Worm (Caenorhabditis elegans) whole organism, L4 larva: Measurements from ENCODE around the gene gpr-1.

Source experiments
- ama-1 ChIP-seq: fragments of 150-350 bp; optimal IDR thresholded peaks from 2 replicates; lab custom pipeline; 2014; ENCODE audit warnings: inconsistent platforms, mixed read lengths
- nhr-48 ChIP-seq: sonication (generic microtip); optimal IDR thresholded peaks from 2 replicates; lab custom pipeline; 2016; ENCODE audit warnings: mild to moderate bottlenecking, missing genetic modification characterization, missing compliant biosample characterization
- nhr-6 ChIP-seq: fragments of 150-350 bp; optimal IDR thresholded peaks from 2 replicates; lab custom pipeline; 2014; ENCODE audit warnings: missing biosample characterization, missing genetic modification characterization
- nhr-77 ChIP-seq: fragments of 150-350 bp; optimal IDR thresholded peaks from 2 replicates; lab custom pipeline; 2014; ENCODE audit warnings: missing biosample characterization, missing genetic modification characterization

DNA sequence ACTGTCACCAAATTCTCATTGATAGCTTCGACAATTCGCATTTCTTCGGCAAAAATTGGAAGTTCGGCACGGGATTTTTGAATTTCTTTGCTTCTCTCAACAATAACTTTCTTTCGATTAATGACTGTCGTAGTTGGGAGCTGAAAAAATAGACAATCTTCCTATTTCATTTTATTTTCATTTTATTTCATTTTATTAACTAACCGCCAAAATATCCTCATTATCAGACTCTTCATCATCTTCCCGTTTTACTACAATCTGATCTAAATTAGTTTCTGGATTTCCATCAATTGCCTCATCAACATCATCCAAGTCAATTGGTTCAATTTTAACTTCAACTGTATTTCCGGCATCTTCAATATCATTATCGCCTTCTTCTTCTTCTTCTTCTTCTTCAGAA, 15.2 kb upstream of the gpr-1 start:
- TF ChIP-seq nhr-48 (tag; lab: Kevin White, UChicago) (no peak), nhr-77 (no peak), ama-1 (no peak), nhr-6 (no peak)
